Worm (Caenorhabditis elegans) whole organism, young adult: Measurements from ENCODE around the gene W09D6.4.

Experiments used
- B0336.3 ChIP-seq: fragments of 200-800 bp; sonication (Bioruptor generic); IDR thresholded peaks from 2 replicates; pipeline ENCODE4 v1.3.6; 2022; ENCODE audit warnings: missing genetic modification characterization, missing compliant biosample characterization
- C06A6.2 ChIP-seq: fragments of 200-800 bp; sonication (Bioruptor generic); conservative IDR thresholded peaks from 2 replicates; pipeline ENCODE4 v1.3.6; 2022; ENCODE audit warnings: missing genetic modification characterization, missing compliant biosample characterization
- F10E7.11 ChIP-seq: sonication (generic microtip); optimal IDR thresholded peaks from 2 replicates; lab custom pipeline; 2017; ENCODE audit warnings: mild to moderate bottlenecking, missing genetic modification characterization, moderate library complexity, missing compliant biosample characterization
- F52B5.7 ChIP-seq: sonication (generic microtip); optimal IDR thresholded peaks from 2 replicates; lab custom pipeline; 2016; ENCODE audit warnings: mild to moderate bottlenecking, missing genetic modification characterization, missing compliant biosample characterization
- F55B11.4 ChIP-seq: sonication (generic microtip); optimal IDR thresholded peaks from 2 replicates; lab custom pipeline; 2016; ENCODE audit warnings: missing compliant biosample characterization, missing genetic modification characterization, borderline replicate concordance; ENCODE audit not compliant: insufficient read depth
- F57C9.4 ChIP-seq: sonication (generic microtip); optimal IDR thresholded peaks from 2 replicates; lab custom pipeline; 2017; ENCODE audit warnings: mild to moderate bottlenecking, missing genetic modification characterization, missing compliant biosample characterization
- T26A5.8 ChIP-seq: sonication (generic microtip); optimal IDR thresholded peaks from 2 replicates; lab custom pipeline; 2016; ENCODE audit warnings: missing genetic modification characterization, missing compliant biosample characterization
- Y53F4B.3 ChIP-seq: fragments of 200-800 bp; sonication (Bioruptor generic); IDR thresholded peaks from 2 replicates; pipeline ENCODE4 v1.3.6; 2022; ENCODE audit warnings: missing genetic modification reagents, missing genetic modification characterization, missing compliant biosample characterization
- Y56A3A.18 ChIP-seq: fragments of 200-800 bp; sonication (Bioruptor generic); IDR thresholded peaks from 2 replicates; pipeline ENCODE4 v1.3.6; 2022; ENCODE audit warnings: missing genetic modification reagents, missing genetic modification characterization, missing compliant biosample characterization
- ZK185.1 ChIP-seq: sonication (generic microtip); optimal IDR thresholded peaks from 2 replicates; lab custom pipeline; 2016; ENCODE audit warnings: mild to moderate bottlenecking, missing genetic modification characterization, missing compliant biosample characterization; ENCODE audit not compliant: poor library complexity, severe bottlenecking
- akir-1 ChIP-seq: fragments of 200-800 bp; sonication (Bioruptor generic); optimal IDR thresholded peaks from 2 replicates; lab custom pipeline; 2018; ENCODE audit warnings: mild to moderate bottlenecking, missing genetic modification characterization, moderate library complexity, missing compliant biosample characterization
- ama-1 ChIP-seq, 3 experiments: fragments of 150-350 bp in 1 of 3; sonication (generic microtip) in 2 of 3; optimal IDR thresholded peaks; 2 replicates each; lab custom pipeline; 2014 to 2018; ENCODE audit warnings: missing biosample characterization in 2 of 3, missing genetic modification characterization in 2 of 3, missing genetic modification reagents in 2 of 3
- aptf-3 ChIP-seq: fragments of 200-800 bp; sonication (Bioruptor generic); IDR thresholded peaks from 2 replicates; pipeline ENCODE4 v1.3.6; 2022; ENCODE audit warnings: missing genetic modification characterization, missing compliant biosample characterization
- atf-7 ChIP-seq: sonication (generic microtip); optimal IDR thresholded peaks from 2 replicates; lab custom pipeline; 2017; ENCODE audit warnings: mild to moderate bottlenecking, missing genetic modification characterization, missing compliant biosample characterization
- attf-5 ChIP-seq: fragments of 200-800 bp; sonication (Bioruptor generic); optimal IDR thresholded peaks from 2 replicates; lab custom pipeline; 2018; ENCODE audit warnings: mild to moderate bottlenecking, missing genetic modification characterization, missing compliant biosample characterization
- attf-6 ChIP-seq: fragments of 200-800 bp; sonication (Bioruptor generic); IDR thresholded peaks from 2 replicates; pipeline ENCODE4 v1.3.6; 2022; ENCODE audit warnings: missing genetic modification reagents, missing genetic modification characterization, missing compliant biosample characterization
- bed-1 ChIP-seq: fragments of 200-800 bp; sonication (Bioruptor generic); IDR thresholded peaks from 2 replicates; pipeline ENCODE4 v1.3.6; 2022; ENCODE audit warnings: missing genetic modification reagents, missing genetic modification characterization, missing compliant biosample characterization
- bed-2 ChIP-seq: fragments of 200-800 bp; sonication (Bioruptor generic); IDR thresholded peaks from 2 replicates; pipeline ENCODE4 v1.3.6; 2022; ENCODE audit warnings: missing genetic modification reagents, missing genetic modification characterization, missing compliant biosample characterization
- ceh-100 ChIP-seq: fragments of 200-800 bp; sonication (Bioruptor generic); IDR thresholded peaks from 2 replicates; pipeline ENCODE4 v1.3.6; 2022; ENCODE audit warnings: missing genetic modification reagents, missing genetic modification characterization, missing compliant biosample characterization
- ceh-40 ChIP-seq: fragments of 200-800 bp; sonication (Bioruptor generic); IDR thresholded peaks from 2 replicates; pipeline ENCODE4 v1.3.6; 2022; ENCODE audit warnings: missing genetic modification characterization, missing compliant biosample characterization
- ceh-79 ChIP-seq: sonication (generic microtip); optimal IDR thresholded peaks from 2 replicates; lab custom pipeline; 2017; ENCODE audit warnings: mild to moderate bottlenecking, missing genetic modification characterization, missing compliant biosample characterization
- die-1 ChIP-seq: sonication (generic microtip); optimal IDR thresholded peaks from 2 replicates; lab custom pipeline; 2016; ENCODE audit warnings: missing genotype, mild to moderate bottlenecking, missing genetic modification characterization, missing compliant biosample characterization
- dpff-1 ChIP-seq: sonication (generic microtip); optimal IDR thresholded peaks from 2 replicates; lab custom pipeline; 2017; ENCODE audit warnings: mild to moderate bottlenecking, missing genetic modification characterization, missing compliant biosample characterization
- gei-17 ChIP-seq: fragments of 200-800 bp; sonication (Bioruptor generic); optimal IDR thresholded peaks from 2 replicates; lab custom pipeline; 2018; ENCODE audit warnings: mild to moderate bottlenecking, missing genetic modification characterization, missing compliant biosample characterization
- hmg-20 ChIP-seq: fragments of 200-800 bp; sonication (Bioruptor generic); IDR thresholded peaks from 2 replicates; pipeline ENCODE4 v1.3.6; 2022; ENCODE audit warnings: missing genetic modification reagents, missing genetic modification characterization, missing compliant biosample characterization
- hrde-1 ChIP-seq: sonication (generic microtip); optimal IDR thresholded peaks from 2 replicates; lab custom pipeline; 2016; ENCODE audit warnings: missing genetic modification characterization, mild to moderate bottlenecking, missing compliant biosample characterization, moderate library complexity, missing genotype, missing genetic modification reagents, borderline replicate concordance
- let-526 ChIP-seq: fragments of 200-800 bp; sonication (Bioruptor generic); IDR thresholded peaks from 2 replicates; pipeline ENCODE4 v1.3.6; 2022; ENCODE audit warnings: missing genetic modification reagents, missing genetic modification characterization, missing compliant biosample characterization
- let-607 ChIP-seq, 2 experiments: fragments of 200-800 bp in 1 of 2; sonication (Bioruptor generic) in 1 of 2; sonication (generic microtip) in 1 of 2; optimal IDR thresholded peaks; 2 replicates each; lab custom pipeline; 2016 to 2018; ENCODE audit warnings: mild to moderate bottlenecking in 2 of 2, missing compliant biosample characterization in 2 of 2, missing genetic modification characterization in 2 of 2, moderate library complexity in 2 of 2, missing genotype in 1 of 2
- lin-35 ChIP-seq, 3 experiments: fragments of 150-350 bp in 2 of 3; sonication (generic microtip) in 1 of 3; optimal IDR thresholded peaks; 2 replicates each; lab custom pipeline; 2014 to 2018; ENCODE audit warnings: missing biosample characterization in 3 of 3, missing genetic modification characterization in 3 of 3, missing genetic modification reagents in 3 of 3
- lin-40 ChIP-seq: sonication (generic microtip); optimal IDR thresholded peaks from 2 replicates; lab custom pipeline; 2016; ENCODE audit warnings: missing genetic modification characterization, mild to moderate bottlenecking, missing compliant biosample characterization, missing genotype, missing genetic modification reagents
- madf-10 ChIP-seq: sonication (generic microtip); optimal IDR thresholded peaks from 2 replicates; lab custom pipeline; 2016; ENCODE audit warnings: mild to moderate bottlenecking, missing genetic modification characterization, missing compliant biosample characterization
- madf-6 ChIP-seq: fragments of 200-800 bp; sonication (Bioruptor generic); IDR thresholded peaks from 2 replicates; pipeline ENCODE4 v1.3.6; 2022; ENCODE audit warnings: missing genetic modification reagents, missing genetic modification characterization, missing compliant biosample characterization
- madf-8 ChIP-seq: fragments of 200-800 bp; sonication (Bioruptor generic); conservative IDR thresholded peaks from 2 replicates; pipeline ENCODE4 v1.3.6; 2022; ENCODE audit warnings: missing genetic modification reagents, missing genetic modification characterization, missing compliant biosample characterization
- mcd-1 ChIP-seq: fragments of 200-800 bp; sonication (Bioruptor generic); IDR thresholded peaks from 2 replicates; pipeline ENCODE4 v1.3.6; 2022; ENCODE audit warnings: missing genetic modification reagents, missing genetic modification characterization, missing compliant biosample characterization
- nfyb-1 ChIP-seq: fragments of 200-800 bp; sonication (Bioruptor generic); IDR thresholded peaks from 2 replicates; pipeline ENCODE4 v1.3.6; 2022; ENCODE audit warnings: missing genetic modification reagents, missing genetic modification characterization, missing compliant biosample characterization
- nhr-27 ChIP-seq: fragments of 200-800 bp; sonication (Bioruptor generic); optimal IDR thresholded peaks from 2 replicates; lab custom pipeline; 2018; ENCODE audit warnings: mild to moderate bottlenecking, missing genetic modification characterization, moderate library complexity, missing compliant biosample characterization
- nhr-90 ChIP-seq: sonication (generic microtip); optimal IDR thresholded peaks from 2 replicates; lab custom pipeline; 2016; ENCODE audit warnings: missing genotype, mild to moderate bottlenecking, missing genetic modification characterization, missing compliant biosample characterization
- rcor-1 ChIP-seq: fragments of 200-800 bp; sonication (Bioruptor generic); IDR thresholded peaks from 2 replicates; pipeline ENCODE4 v1.3.6; 2022; ENCODE audit warnings: missing genetic modification reagents, missing genetic modification characterization, missing compliant biosample characterization
- rec-8 ChIP-seq, 2 experiments: sonication (generic microtip); optimal IDR thresholded peaks; 2 replicates each; lab custom pipeline; 2016; ENCODE audit warnings: mild to moderate bottlenecking in 2 of 2, missing genetic modification characterization in 2 of 2, missing genetic modification reagents in 2 of 2, missing genotype in 2 of 2, missing biosample characterization in 1 of 2, missing compliant biosample characterization in 1 of 2, moderate library complexity in 1 of 2
- sea-2 ChIP-seq: fragments of 200-800 bp; sonication (Bioruptor generic); IDR thresholded peaks from 2 replicates; pipeline ENCODE4 v1.3.6; 2022; ENCODE audit warnings: missing genetic modification characterization, missing compliant biosample characterization
- snpc-1.3 ChIP-seq: sonication (generic microtip); optimal IDR thresholded peaks from 2 replicates; lab custom pipeline; 2017; ENCODE audit warnings: missing genetic modification characterization, mild to moderate bottlenecking, missing compliant biosample characterization, antibody characterized with exemption, moderate library complexity, missing genotype, missing genetic modification reagents; ENCODE audit not compliant: insufficient read depth
- tbp1 ChIP-seq: fragments of 200-800 bp; sonication (Bioruptor generic); optimal IDR thresholded peaks from 2 replicates; lab custom pipeline; 2018; ENCODE audit warnings: mild to moderate bottlenecking, missing genetic modification characterization, missing compliant biosample characterization
- tbx-9 ChIP-seq: sonication (generic microtip); optimal IDR thresholded peaks from 2 replicates; lab custom pipeline; 2016; ENCODE audit warnings: borderline replicate concordance, missing genetic modification characterization, inconsistent platforms, missing compliant biosample characterization
- xnd-1 ChIP-seq: sonication (generic microtip); optimal IDR thresholded peaks from 2 replicates; lab custom pipeline; 2016; ENCODE audit warnings: missing genotype, missing genetic modification reagents, missing genetic modification characterization, missing compliant biosample characterization
- ztf-26 ChIP-seq: sonication (generic microtip); optimal IDR thresholded peaks from 2 replicates; lab custom pipeline; 2017; ENCODE audit warnings: missing genetic modification characterization, missing compliant biosample characterization

The W09D6.4 gene

DNA sequence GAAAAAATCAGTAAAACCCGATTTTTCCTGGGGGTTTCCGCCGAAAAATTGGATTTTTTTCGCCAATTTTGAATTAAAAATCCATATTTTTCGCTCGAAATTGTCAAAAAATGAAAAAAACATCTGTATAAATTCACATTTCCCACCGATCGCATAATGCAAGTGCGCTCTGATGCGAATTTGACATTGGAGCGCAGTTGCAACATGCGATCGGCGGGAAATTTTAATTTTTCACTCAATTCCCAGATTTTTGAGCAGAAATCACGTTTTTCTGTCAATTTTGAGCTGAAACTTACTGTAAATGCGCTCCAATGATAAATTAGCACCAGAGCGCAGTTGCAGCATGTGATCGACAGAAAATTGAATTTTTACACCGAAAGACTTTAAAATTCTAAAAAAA is 15.0 kb upstream of the W09D6.4 start (continued):
- TF ChIP-seq sea-2 (no peak), T26A5.8 (no peak), xnd-1 (tag; lab: Kevin White, UChicago) (peak; percentile 21), akir-1 (GFP tag; lab: Kevin White, UChicago) (no peak)
- TF ChIP-seq, all 124 proteins: peak for 5

DNA sequence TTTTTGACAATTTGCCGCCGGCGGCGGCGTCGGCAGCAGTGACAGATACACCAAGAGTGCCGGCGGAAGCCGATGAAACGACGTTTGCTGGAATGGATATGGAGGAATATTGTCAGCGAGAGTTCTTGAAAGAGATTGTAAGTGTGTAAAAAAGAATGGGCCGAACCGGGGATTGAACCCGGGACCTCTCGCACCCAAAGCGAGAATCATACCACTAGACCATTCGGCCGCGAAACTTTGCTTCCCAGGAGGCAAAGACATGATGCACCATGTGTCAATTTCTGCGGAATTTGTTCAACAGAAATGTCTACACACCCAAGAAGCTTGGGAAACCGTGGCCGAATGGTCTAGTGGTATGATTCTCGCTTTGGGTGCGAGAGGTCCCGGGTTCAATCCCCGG is 12.9 kb upstream of the W09D6.4 start:
- peak; percentile 12 for TF ChIP-seq attf-5 (GFP tag; lab: Kevin White, UChicago)
- TF ChIP-seq C06A6.2 (GFP tag; lab: Robert Waterston, UW), result peak; percentile 90
- TF ChIP-seq snpc-1.3, result peak; percentile 87
- peak; percentile 32; the same call in 1 of the 2 replicates for TF ChIP-seq madf-8
- TF ChIP-seq F10E7.11 (tag; lab: Kevin White, UChicago), result no peak
- TF ChIP-seq B0336.3 (GFP tag; lab: Robert Waterston, UW), result peak; percentile 76
- TF ChIP-seq lin-40 (tag; lab: Kevin White, UChicago), result peak; percentile 94
- no peak for TF ChIP-seq dpff-1
- TF ChIP-seq mcd-1 (GFP tag; lab: Robert Waterston, UW), result peak; percentile 89
- peak; percentile 93 for TF ChIP-seq nfyb-1 (GFP tag; lab: Robert Waterston, UW)
- TF ChIP-seq gei-17, result peak; percentile 72
- peak; percentile 76; the same call in 1 of the 2 replicates for TF ChIP-seq hmg-20 (GFP tag; lab: Robert Waterston, UW)
- peak; percentile 99 for TF ChIP-seq tbp1 (GFP tag; lab: Kevin White, UChicago)
- TF ChIP-seq rcor-1 (GFP tag; lab: Robert Waterston, UW), result peak; percentile 86
- no peak for TF ChIP-seq F57C9.4
- no peak for TF ChIP-seq F55B11.4 (tag; lab: Kevin White, UChicago)
- TF ChIP-seq tbx-9 (tag; lab: Kevin White, UChicago), result no peak
- TF ChIP-seq rec-8 (tag; optimal IDR thresholded peaks at IDR 0.05; lab: Kevin White, UChicago), result peak; percentile 39 to 49
- TF ChIP-seq let-607 (tag; optimal IDR thresholded peaks at IDR 0.05; lab: Kevin White, UChicago), result peak; percentile 17 to 60
- no peak for TF ChIP-seq bed-1 (GFP tag; lab: Robert Waterston, UW)
- TF ChIP-seq aptf-3, result peak; percentile 94
- no peak for TF ChIP-seq bed-2 (GFP tag; lab: Robert Waterston, UW)
- TF ChIP-seq madf-10 (tag; lab: Kevin White, UChicago), result peak; percentile 74
- peak; percentile 71 for TF ChIP-seq nhr-90 (tag; lab: Kevin White, UChicago)
- no peak for TF ChIP-seq ceh-79 (tag; lab: Kevin White, UChicago)
- TF ChIP-seq F52B5.7 (tag; lab: Kevin White, UChicago), result peak; percentile 30
- TF ChIP-seq ceh-40, result peak; percentile 69; the same call in 1 of the 2 replicates
- peak; percentile 87 for TF ChIP-seq ceh-100 (GFP tag; lab: Robert Waterston, UW)
- peak; percentile 70 for TF ChIP-seq atf-7 (tag; lab: Kevin White, UChicago)
- peak; percentile 93 for TF ChIP-seq ZK185.1 (tag; lab: Kevin White, UChicago)
- peak; percentile 92 for TF ChIP-seq Y56A3A.18
- no peak for TF ChIP-seq nhr-27 (tag; lab: Kevin White, UChicago)
- TF ChIP-seq attf-6 (GFP tag; lab: Robert Waterston, UW), result peak; percentile 79; the same call in 1 of the 2 replicates
- peak; percentile 76 for TF ChIP-seq madf-6 (GFP tag; lab: Robert Waterston, UW)
- peak; percentile 73; the same call in 1 of the 2 replicates for TF ChIP-seq let-526 (GFP tag; lab: Robert Waterston, UW)
- TF ChIP-seq ztf-26 (tag; lab: Kevin White, UChicago), result peak; percentile 61
- TF ChIP-seq die-1 (tag; lab: Kevin White, UChicago), result peak; percentile 75
- TF ChIP-seq Y53F4B.3, result peak; percentile 70
- TF ChIP-seq lin-35 (GFP tag; optimal IDR thresholded peaks at IDR 0.05; lab: Kevin White, UChicago), result peak in 1 of 3 experiments; percentile 87
- TF ChIP-seq ama-1 (optimal IDR thresholded peaks at IDR 0.05; lab: Kevin White, UChicago), result no peak
- TF ChIP-seq ama-1 (GFP tag; optimal IDR thresholded peaks at IDR 0.05; lab: Kevin White, UChicago), result no peak
- peak; percentile 78 for TF ChIP-seq hrde-1 (tag; lab: Kevin White, UChicago)
